Fruit fly (Drosophila melanogaster): ENCODE data around the gene Pde1c.

Pde1c gene

DNA sequence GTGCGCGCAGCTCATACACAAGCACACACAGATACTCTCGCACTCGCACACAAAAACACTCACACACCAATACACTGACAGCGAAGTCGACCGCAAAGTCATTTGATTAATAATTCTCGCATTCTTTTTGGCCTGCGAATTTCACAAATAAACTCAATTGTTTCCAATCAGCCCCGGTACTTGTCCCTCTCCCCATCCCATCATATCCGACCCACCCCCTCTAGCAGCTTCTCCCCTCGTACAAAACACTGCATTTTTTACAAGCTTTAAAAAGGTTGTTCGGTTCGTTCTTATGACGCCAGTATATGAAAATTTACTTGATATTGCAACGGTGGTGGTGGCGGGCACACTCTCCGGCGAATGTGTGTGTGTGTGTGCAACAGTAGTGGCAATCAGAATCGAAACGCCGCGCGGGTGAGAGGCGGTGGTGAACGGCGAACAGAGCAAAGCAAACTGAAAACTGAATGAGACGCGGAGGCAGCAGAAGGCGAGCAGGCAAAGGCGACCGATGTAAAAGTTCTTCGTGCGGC lies 120.6 kb downstream of the Pde1c start (continued):
- TF ChIP-seq fd3F (GFP tag; optimal IDR thresholded peaks at IDR 0.05), result no peak
- TF ChIP-seq trh (GFP tag; optimal IDR thresholded peaks at IDR 0.05), result no peak
- no peak for TF ChIP-seq BtbVII (GFP tag; optimal IDR thresholded peaks at IDR 0.05)
- TF ChIP-seq CG11085 (GFP tag; IDR thresholded peaks at IDR 0.05), result no peak
- no peak for TF ChIP-seq CG18764 (GFP tag; optimal IDR thresholded peaks at IDR 0.05)
- TF ChIP-seq CG8290 (GFP tag; optimal IDR thresholded peaks at IDR 0.05), result no peak
- TF ChIP-seq CG8290 (tag; optimal IDR thresholded peaks at IDR 0.05), result peak in 1 of 2 experiments; percentile 83
- peak; percentile 85 for TF ChIP-seq CG16779 (GFP tag; IDR thresholded peaks at IDR 0.05)
- TF ChIP-seq zen2 (GFP tag; IDR thresholded peaks at IDR 0.05; ENCODE audit: partially characterized antibody), result 0 out of 3 replicates have a peak, but pooled peaks have one; percentile 31
- TF ChIP-seq jing (GFP tag; optimal IDR thresholded peaks at IDR 0.05), result no peak
- TF ChIP-seq sr (GFP tag; IDR thresholded peaks at IDR 0.05), result 0 out of 3 replicates have a peak, but pooled peaks have one; percentile 61
- TF ChIP-seq Doc3 (GFP tag; IDR thresholded peaks at IDR 0.05; ENCODE audit: partially characterized antibody), result no peak
- TF ChIP-seq CG4707 (GFP tag; optimal IDR thresholded peaks at IDR 0.05), result no peak
- TF ChIP-seq CG12155 (GFP tag; optimal IDR thresholded peaks at IDR 0.05), result peak; percentile 16
- no peak for TF ChIP-seq Hr78 (GFP tag; optimal IDR thresholded peaks at IDR 0.05)
- TF ChIP-seq org-1 (GFP tag; optimal IDR thresholded peaks at IDR 0.05), result no peak
- TF ChIP-seq pzg (GFP tag; optimal IDR thresholded peaks at IDR 0.05), result peak; percentile 25
- no peak for TF ChIP-seq CG10274 (GFP tag; optimal IDR thresholded peaks at IDR 0.05)
- TF ChIP-seq Nf-YC (tag; optimal IDR thresholded peaks at IDR 0.05), result peak; percentile 55
- TF ChIP-seq CG17186 (GFP tag; optimal IDR thresholded peaks at IDR 0.05), result no peak
- TF ChIP-seq CG7357 (GFP tag; IDR thresholded peaks at IDR 0.05), result no peak
- TF ChIP-seq Mes4 (GFP tag; optimal IDR thresholded peaks at IDR 0.05), result peak; percentile 48
- TF ChIP-seq CG6175 (GFP tag; IDR thresholded peaks at IDR 0.05), result peak; percentile 98
- TF ChIP-seq Nf-YB (GFP tag; optimal IDR thresholded peaks at IDR 0.05), result peak; percentile 32
- no peak for TF ChIP-seq az2 (GFP tag; optimal IDR thresholded peaks at IDR 0.05)
- TF ChIP-seq bcd (GFP tag; optimal IDR thresholded peaks at IDR 0.05), result no peak
- TF ChIP-seq CG4730 (GFP tag; IDR thresholded peaks at IDR 0.05), result no peak
- no peak for TF ChIP-seq dmrt99B (tag; optimal IDR thresholded peaks at IDR 0.05)
- TF ChIP-seq btn (GFP tag; optimal IDR thresholded peaks at IDR 0.05), result no peak
- TF ChIP-seq pho (GFP tag; optimal IDR thresholded peaks at IDR 0.05), result no peak
- peak; percentile 19 for TF ChIP-seq Dip3 (GFP tag; optimal IDR thresholded peaks at IDR 0.05)
- no peak for TF ChIP-seq stc (GFP tag; IDR thresholded peaks at IDR 0.05)
- TF ChIP-seq CG3163 (GFP tag; optimal IDR thresholded peaks at IDR 0.05), result peak; percentile 28
- TF ChIP-seq Lhr (GFP tag; optimal IDR thresholded peaks at IDR 0.05), result no peak
- TF ChIP-seq da (GFP tag; optimal IDR thresholded peaks at IDR 0.05), result no peak
- TF ChIP-seq GATAe (GFP tag; conservative IDR thresholded peaks at IDR 0.05), result no peak
- TF ChIP-seq CG9817 (tag; optimal IDR thresholded peaks at IDR 0.05), result no peak
- peak; percentile 18 for TF ChIP-seq shn (GFP tag; optimal IDR thresholded peaks at IDR 0.05)
- no peak for TF ChIP-seq CG30431 (GFP tag; optimal IDR thresholded peaks at IDR 0.05)
- TF ChIP-seq CG8924 (tag; optimal IDR thresholded peaks at IDR 0.05), result peak; percentile 14
- TF ChIP-seq ro (GFP tag; IDR thresholded peaks at IDR 0.05), result no peak
- TF ChIP-seq CG17359 (tag; optimal IDR thresholded peaks at IDR 0.05), result peak; percentile 20
- TF ChIP-seq Nf-YA (GFP tag; IDR thresholded peaks at IDR 0.05), result no peak
- TF ChIP-seq peb (GFP tag; IDR thresholded peaks at IDR 0.05), result no peak
- no peak for TF ChIP-seq Hr51 (GFP tag; optimal IDR thresholded peaks at IDR 0.05)
- TF ChIP-seq HmgD (GFP tag; optimal IDR thresholded peaks at IDR 0.05), result peak; percentile 61
- TF ChIP-seq CG18619 (GFP tag; optimal IDR thresholded peaks at IDR 0.05), result no peak
- TF ChIP-seq ems (GFP tag; optimal IDR thresholded peaks at IDR 0.05), result peak; percentile 10
- no peak for TF ChIP-seq cato (GFP tag; optimal IDR thresholded peaks at IDR 0.05; ENCODE audit: borderline replicate concordance)
- TF ChIP-seq YL-1 (GFP tag; optimal IDR thresholded peaks at IDR 0.05), result peak; percentile 6
- TF ChIP-seq Hr3 (GFP tag; optimal IDR thresholded peaks at IDR 0.05), result no peak
